Worm (Caenorhabditis elegans) whole organism, early embryonic: ENCODE results near the gene H20J04.4.

Source experiments
- B0310.2 ChIP-seq: sonication (generic microtip); optimal IDR thresholded peaks from 2 replicates; lab custom pipeline; 2016; ENCODE audit warnings: mild to moderate bottlenecking, missing genetic modification characterization, missing compliant biosample characterization
- ama-1 ChIP-seq: fragments of 150-350 bp; optimal IDR thresholded peaks from 2 replicates; lab custom pipeline; 2014
- ceh-13 ChIP-seq: fragments of 200-800 bp; sonication (Bioruptor generic); optimal IDR thresholded peaks from 2 replicates; lab custom pipeline; 2018; ENCODE audit warnings: mild to moderate bottlenecking, missing genetic modification characterization, missing compliant biosample characterization
- flt-1 ChIP-seq: fragments of 200-800 bp; sonication (Bioruptor generic); IDR thresholded peaks from 2 replicates; pipeline ENCODE4 v1.3.6; 2022; ENCODE audit warnings: missing genetic modification characterization, missing compliant biosample characterization
- tbx-37 ChIP-seq: fragments of 200-800 bp; sonication (Bioruptor generic); conservative IDR thresholded peaks from 2 replicates; pipeline ENCODE4 v1.3.6; 2022; ENCODE audit warnings: missing genetic modification reagents, missing genetic modification characterization, missing compliant biosample characterization
- tra-4 ChIP-seq: sonication (generic microtip); optimal IDR thresholded peaks from 2 replicates; lab custom pipeline; 2017; ENCODE audit warnings: missing genetic modification characterization, missing compliant biosample characterization

DNA sequence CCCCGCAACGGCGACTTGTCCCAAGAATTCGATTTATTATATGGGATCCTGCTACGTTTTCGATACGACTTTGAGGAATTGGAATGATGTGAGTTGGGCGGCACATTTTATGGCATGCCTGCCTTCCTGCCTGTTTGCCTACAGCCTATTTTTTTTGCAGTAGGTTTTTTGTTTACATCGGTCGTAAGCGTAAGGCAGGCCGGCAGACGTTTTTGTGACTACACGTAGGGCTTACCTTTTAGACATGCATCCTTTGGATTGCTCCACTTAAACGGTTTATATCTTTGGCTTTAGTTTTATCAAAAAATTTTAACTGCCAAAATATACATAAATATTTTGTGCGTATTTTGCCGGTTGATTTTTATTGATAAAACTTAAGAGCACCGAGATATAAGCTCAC is 30.4 kb downstream of the H20J04.4 start:
- TF ChIP-seq ama-1 (no peak), tra-4 (tag; lab: Kevin White, UChicago) (no peak), flt-1 (GFP tag; lab: Robert Waterston, UW) (no peak), B0310.2 (tag; lab: Kevin White, UChicago) (no peak), tbx-37 (GFP tag; lab: Robert Waterston, UW) (no peak), ceh-13 (GFP tag; lab: Kevin White, UChicago) (no peak)
